Worm (Caenorhabditis elegans) whole organism, late embryonic: ENCODE results near the gene T28C6.8.

Experiments used
- C38D4.7 ChIP-seq: fragments of 200-800 bp; sonication (Bioruptor generic); optimal IDR thresholded peaks from 2 replicates; lab custom pipeline; 2018; ENCODE audit warnings: mild to moderate bottlenecking, missing genetic modification characterization, moderate library complexity, missing compliant biosample characterization
- K09A11.1 ChIP-seq: sonication (generic microtip); optimal IDR thresholded peaks from 2 replicates; lab custom pipeline; 2017; ENCODE audit warnings: antibody characterized with exemption, mild to moderate bottlenecking, missing genetic modification characterization, missing compliant biosample characterization; ENCODE audit not compliant: insufficient read depth
- dve-1 ChIP-seq: sonication (generic microtip); optimal IDR thresholded peaks from 2 replicates; lab custom pipeline; 2017; ENCODE audit warnings: antibody characterized with exemption, mild to moderate bottlenecking, missing genetic modification characterization, missing compliant biosample characterization
- elt-2 ChIP-seq: sonication (generic microtip); optimal IDR thresholded peaks from 2 replicates; lab custom pipeline; 2016; ENCODE audit warnings: missing genetic modification reagents, missing genetic modification characterization, missing compliant biosample characterization
- hlh-8 ChIP-seq: sonication (generic microtip); optimal IDR thresholded peaks from 2 replicates; lab custom pipeline; 2016; ENCODE audit warnings: missing genotype, missing genetic modification characterization, missing compliant biosample characterization
- unc-3 ChIP-seq, 2 experiments: fragments of 200-800 bp in 1 of 2; sonication (Bioruptor generic) in 1 of 2; sonication (generic microtip) in 1 of 2; conservative IDR thresholded peaks in 1 of 2; optimal IDR thresholded peaks in 1 of 2; 2 replicates each; pipeline versions ENCODE4 v1.3.6 to Lab custom; 2016 to 2022; ENCODE audit warnings: missing compliant biosample characterization in 2 of 2, missing genetic modification characterization in 2 of 2, missing genetic modification reagents in 1 of 2

DNA sequence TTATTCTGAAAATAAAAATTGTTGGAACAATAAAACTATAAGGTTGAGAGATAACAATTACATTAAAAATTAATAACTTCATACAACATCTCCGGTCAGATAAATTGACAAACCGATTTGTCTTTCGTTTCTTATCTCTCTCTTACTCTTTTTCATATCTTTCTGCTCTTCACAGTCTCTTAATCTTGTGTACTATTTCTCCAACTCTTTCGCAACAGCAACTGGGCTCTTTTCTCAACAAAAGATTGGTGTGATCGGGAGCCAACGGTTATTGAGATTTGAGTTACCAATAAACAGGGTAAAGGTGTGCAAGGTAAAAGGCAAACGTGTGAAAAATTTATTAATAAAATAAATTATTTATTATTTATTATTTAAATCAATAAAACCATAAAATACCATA is 43.9 kb downstream of the T28C6.8 start, which contains the start of gene C33D9.8:
- TF ChIP-seq hlh-8 (tag; lab: Kevin White, UChicago) (no peak), unc-3 (GFP tag; conservative IDR thresholded peaks at IDR 0.05; lab: Robert Waterston, UW) (no peak), unc-3 (tag; optimal IDR thresholded peaks at IDR 0.05; lab: Kevin White, UChicago) (no peak), elt-2 (no peak), dve-1 (tag; lab: Kevin White, UChicago) (no peak), C38D4.7 (GFP tag; lab: Kevin White, UChicago) (no peak), K09A11.1 (tag; lab: Kevin White, UChicago) (no peak)
